Fruit fly (Drosophila melanogaster) whole organism, embryonic: ENCODE data around the gene odd.

ENCODE experiments used
- Asciz ChIP-seq: fragments of 200-800 bp; sonication (Bioruptor generic); optimal IDR thresholded peaks from 2 replicates; lab custom pipeline; 2017; ENCODE audit warnings: missing biosample characterization, mild to moderate bottlenecking, missing genetic modification characterization, missing genetic modification reagents
- Bdp1 ChIP-seq: fragments of 200-800 bp; sonication (Bioruptor generic); optimal IDR thresholded peaks from 3 replicates; lab custom pipeline; 2016; ENCODE audit warnings: missing biosample characterization, missing genetic modification characterization
- BtbVII ChIP-seq: fragments of 200-800 bp; sonication (Bioruptor generic); optimal IDR thresholded peaks from 3 replicates; lab custom pipeline; 2017; ENCODE audit warnings: missing biosample characterization, mild to moderate bottlenecking, missing genetic modification characterization
- CG10979 ChIP-seq: fragments of 200-800 bp; sonication (Bioruptor generic); optimal IDR thresholded peaks from 2 replicates; lab custom pipeline; 2018; ENCODE audit warnings: missing biosample characterization, mild to moderate bottlenecking, missing genetic modification characterization, moderate library complexity
- CG11093 ChIP-seq: fragments of 200-800 bp; sonication (Bioruptor generic); IDR thresholded peaks from 3 replicates; pipeline ENCODE4 v1.3.6; 2022; ENCODE audit warnings: missing biosample characterization, missing genetic modification characterization
- CG11696 ChIP-seq: fragments of 200-800 bp; sonication (Bioruptor generic); IDR thresholded peaks from 2 replicates; pipeline ENCODE4 v1.3.6; 2022; ENCODE audit warnings: missing biosample characterization, missing genetic modification characterization
- CG12299 ChIP-seq: fragments of 200-800 bp; sonication (Bioruptor generic); optimal IDR thresholded peaks from 2 replicates; lab custom pipeline; 2018; ENCODE audit warnings: missing biosample characterization, mild to moderate bottlenecking, missing genetic modification characterization
- CG15269 ChIP-seq: fragments of 200-800 bp; sonication (Bioruptor generic); optimal IDR thresholded peaks from 2 replicates; lab custom pipeline; 2018; ENCODE audit warnings: missing biosample characterization, mild to moderate bottlenecking, missing genetic modification characterization, moderate library complexity
- CG15696 ChIP-seq: fragments of 200-800 bp; sonication (Bioruptor generic); optimal IDR thresholded peaks from 2 replicates; lab custom pipeline; 2019; ENCODE audit warnings: missing biosample characterization, mild to moderate bottlenecking, missing genetic modification characterization, moderate library complexity
- CG1603 ChIP-seq: fragments of 200-800 bp; sonication (Bioruptor generic); optimal IDR thresholded peaks from 2 replicates; lab custom pipeline; 2019; ENCODE audit warnings: missing biosample characterization, mild to moderate bottlenecking, missing genetic modification characterization, moderate library complexity
- CG17612 ChIP-seq: fragments of 200-800 bp; sonication (Bioruptor generic); IDR thresholded peaks from 2 replicates; pipeline ENCODE4 v1.3.6; 2022; ENCODE audit warnings: missing biosample characterization, missing genetic modification characterization
- CG17829 ChIP-seq: fragments of 200-800 bp; optimal IDR thresholded peaks from 2 replicates; lab custom pipeline; 2019; ENCODE audit warnings: missing biosample characterization, mild to moderate bottlenecking, missing genetic modification characterization, moderate library complexity
- CG2199 ChIP-seq: fragments of 200-800 bp; sonication (Bioruptor generic); IDR thresholded peaks from 3 replicates; pipeline ENCODE4 v1.3.6; 2022; ENCODE audit warnings: missing biosample characterization, missing genetic modification characterization
- CG3281 ChIP-seq: fragments of 200-800 bp; sonication (Bioruptor generic); optimal IDR thresholded peaks from 3 replicates; lab custom pipeline; 2017; ENCODE audit warnings: missing biosample characterization, mild to moderate bottlenecking, missing genetic modification characterization
- CG34376 ChIP-seq: fragments of 200-800 bp; sonication (Bioruptor generic); optimal IDR thresholded peaks from 2 replicates; lab custom pipeline; 2018; ENCODE audit warnings: missing biosample characterization, mild to moderate bottlenecking, missing genetic modification characterization
- CG43689 ChIP-seq: fragments of 200-800 bp; sonication (Bioruptor generic); IDR thresholded peaks from 2 replicates; pipeline ENCODE4 v1.3.6; 2022; ENCODE audit warnings: missing biosample characterization, missing genetic modification characterization
- CG5953 ChIP-seq: fragments of 200-800 bp; sonication (Bioruptor generic); IDR thresholded peaks from 2 replicates; pipeline ENCODE4 v1.3.6; 2022; ENCODE audit warnings: missing biosample characterization, missing genetic modification characterization
- CG7745 ChIP-seq: fragments of 200-800 bp; sonication (Bioruptor generic); optimal IDR thresholded peaks from 2 replicates; lab custom pipeline; 2018; ENCODE audit warnings: missing biosample characterization, mild to moderate bottlenecking, missing genetic modification characterization, moderate library complexity
- CG7987 ChIP-seq: fragments of 200-800 bp; sonication (Bioruptor generic); optimal IDR thresholded peaks from 2 replicates; lab custom pipeline; 2018; ENCODE audit warnings: missing biosample characterization, mild to moderate bottlenecking, missing genetic modification characterization, moderate library complexity
- CG8089 ChIP-seq: fragments of 200-800 bp; sonication (Bioruptor generic); optimal IDR thresholded peaks from 3 replicates; lab custom pipeline; 2016; ENCODE audit warnings: missing biosample characterization, missing genetic modification characterization
- CG9437 ChIP-seq: fragments of 200-800 bp; sonication (Bioruptor generic); optimal IDR thresholded peaks from 2 replicates; lab custom pipeline; 2018; ENCODE audit warnings: missing biosample characterization, mild to moderate bottlenecking, missing genetic modification characterization
- CG9727 ChIP-seq: fragments of 200-800 bp; sonication (Bioruptor generic); optimal IDR thresholded peaks from 3 replicates; lab custom pipeline; 2017; ENCODE audit warnings: missing biosample characterization, mild to moderate bottlenecking, missing genetic modification characterization
- CG9932 ChIP-seq: fragments of 200-800 bp; sonication (Bioruptor generic); IDR thresholded peaks from 2 replicates; pipeline ENCODE4 v1.3.6; 2022; ENCODE audit warnings: missing biosample characterization, missing genetic modification characterization
- Dek ChIP-seq: fragments of 200-800 bp; sonication (Bioruptor generic); optimal IDR thresholded peaks from 3 replicates; lab custom pipeline; 2019; ENCODE audit warnings: missing biosample characterization, mild to moderate bottlenecking, missing genetic modification characterization, moderate library complexity
- Dfd ChIP-seq, 2 experiments: fragments of >200 bp; optimal IDR thresholded peaks; 2 replicates each; lab custom pipeline; 2017; ENCODE audit warnings: missing biosample characterization in 2 of 2, missing genetic modification characterization in 2 of 2
- Doc2 ChIP-seq: fragments of 200-800 bp; sonication (Bioruptor generic); IDR thresholded peaks from 2 replicates; pipeline ENCODE4 v1.3.6; 2022; ENCODE audit warnings: missing biosample characterization, missing genetic modification characterization
- Doc3 ChIP-seq: fragments of 200-800 bp; sonication (Bioruptor generic); IDR thresholded peaks from 3 replicates; pipeline ENCODE4 v1.3.6; 2022; ENCODE audit warnings: missing biosample characterization, missing genetic modification characterization; ENCODE audit not compliant: partially characterized antibody
- Gug ChIP-seq: fragments of 200-800 bp; sonication (Bioruptor generic); IDR thresholded peaks from 4 replicates; pipeline ENCODE4 v1.3.6; 2022; ENCODE audit warnings: missing biosample characterization, missing genetic modification characterization
- H15 ChIP-seq: fragments of 200-800 bp; sonication (Bioruptor generic); IDR thresholded peaks from 3 replicates; pipeline ENCODE4 v1.3.6; 2022; ENCODE audit warnings: missing biosample characterization, missing genetic modification characterization
- HLH4C ChIP-seq: fragments of 200-800 bp; sonication (Bioruptor generic); IDR thresholded peaks from 3 replicates; pipeline ENCODE4 v1.3.6; 2022; ENCODE audit warnings: missing biosample characterization, missing genetic modification characterization; ENCODE audit not compliant: partially characterized antibody
- Jarid2 ChIP-seq: fragments of 200-800 bp; sonication (Bioruptor generic); optimal IDR thresholded peaks from 3 replicates; lab custom pipeline; 2017; ENCODE audit warnings: mild to moderate bottlenecking, missing biosample characterization, missing genetic modification reagents, missing genetic modification characterization
- Mad ChIP-seq: fragments of 200-800 bp; sonication (Bioruptor generic); optimal IDR thresholded peaks from 2 replicates; lab custom pipeline; 2016; ENCODE audit warnings: missing biosample characterization, missing genetic modification characterization
- Meics ChIP-seq: fragments of 200-800 bp; sonication (Bioruptor generic); optimal IDR thresholded peaks from 2 replicates; lab custom pipeline; 2017; ENCODE audit warnings: missing biosample characterization, mild to moderate bottlenecking, missing genetic modification characterization
- Opbp ChIP-seq: fragments of 200-800 bp; sonication (Bioruptor generic); IDR thresholded peaks from 3 replicates; pipeline ENCODE4 v1.3.6; 2022; ENCODE audit warnings: missing biosample characterization, missing genetic modification characterization; ENCODE audit not compliant: partially characterized antibody
- Xbp1 ChIP-seq: fragments of 200-800 bp; sonication (Bioruptor generic); optimal IDR thresholded peaks from 3 replicates; lab custom pipeline; 2016; ENCODE audit warnings: missing biosample characterization, mild to moderate bottlenecking, missing genetic modification characterization
- ato ChIP-seq: fragments of 200-800 bp; sonication (Bioruptor generic); IDR thresholded peaks from 2 replicates; pipeline ENCODE4 v1.3.6; 2022; ENCODE audit warnings: missing biosample characterization, missing genetic modification characterization; ENCODE audit not compliant: partially characterized antibody
- bbx ChIP-seq: fragments of 200-800 bp; sonication (Bioruptor generic); IDR thresholded peaks from 2 replicates; pipeline ENCODE4 v1.3.6; 2022; ENCODE audit warnings: missing biosample characterization, missing genetic modification characterization; ENCODE audit not compliant: partially characterized antibody
- dan ChIP-seq: fragments of 200-800 bp; sonication (Bioruptor generic); IDR thresholded peaks from 2 replicates; pipeline ENCODE4 v1.3.6; 2022; ENCODE audit warnings: missing biosample characterization, missing genetic modification characterization
- dati ChIP-seq: fragments of 200-800 bp; sonication (Bioruptor generic); IDR thresholded peaks from 2 replicates; pipeline ENCODE4 v1.3.6; 2022; ENCODE audit warnings: missing biosample characterization, missing genetic modification characterization
- eve ChIP-seq, 2 experiments: fragments of >200 bp; optimal IDR thresholded peaks; 2 replicates each; lab custom pipeline; 2017; ENCODE audit warnings: missing biosample characterization in 2 of 2, missing genetic modification characterization in 2 of 2
- fru ChIP-seq: fragments of >200 bp; optimal IDR thresholded peaks from 2 replicates; lab custom pipeline; 2017
- gsb ChIP-seq: fragments of 200-800 bp; sonication (Bioruptor generic); IDR thresholded peaks from 2 replicates; pipeline ENCODE4 v1.3.6; 2022; ENCODE audit warnings: missing biosample characterization, missing genetic modification characterization
- oc ChIP-seq: fragments of 200-800 bp; sonication (Bioruptor generic); optimal IDR thresholded peaks from 2 replicates; lab custom pipeline; 2018; ENCODE audit warnings: missing biosample characterization, mild to moderate bottlenecking, missing genetic modification characterization, moderate library complexity
- pnt ChIP-seq: fragments of 200-800 bp; sonication (Bioruptor generic); optimal IDR thresholded peaks from 3 replicates; lab custom pipeline; 2016; ENCODE audit warnings: missing biosample characterization, missing genetic modification characterization
- salm ChIP-seq: fragments of 200-800 bp; sonication (Bioruptor generic); optimal IDR thresholded peaks from 2 replicates; lab custom pipeline; 2018; ENCODE audit warnings: missing biosample characterization, mild to moderate bottlenecking, missing genetic modification characterization
- sima ChIP-seq: fragments of 200-800 bp; sonication (Bioruptor generic); optimal IDR thresholded peaks from 2 replicates; lab custom pipeline; 2016; ENCODE audit warnings: missing biosample characterization, missing genetic modification characterization
- tgo ChIP-seq: fragments of 200-800 bp; sonication (Bioruptor generic); IDR thresholded peaks from 3 replicates; pipeline ENCODE4 v1.3.6; 2022; ENCODE audit warnings: missing biosample characterization, missing genetic modification characterization
- trh ChIP-seq: fragments of 200-800 bp; sonication (Bioruptor generic); optimal IDR thresholded peaks from 2 replicates; lab custom pipeline; 2016; ENCODE audit warnings: missing biosample characterization, missing genetic modification characterization
- vnd ChIP-seq: fragments of 200-800 bp; sonication (Bioruptor generic); IDR thresholded peaks from 3 replicates; pipeline ENCODE4 v1.3.6; 2022; ENCODE audit warnings: missing biosample characterization, missing genetic modification characterization; ENCODE audit not compliant: partially characterized antibody
- vvl ChIP-seq: fragments of 200-800 bp; sonication (Bioruptor generic); IDR thresholded peaks from 2 replicates; pipeline ENCODE4 v1.3.6; 2022; ENCODE audit warnings: missing biosample characterization, missing genetic modification characterization
- wek ChIP-seq: fragments of 200-800 bp; sonication (Bioruptor generic); optimal IDR thresholded peaks from 3 replicates; lab custom pipeline; 2018; ENCODE audit warnings: missing biosample characterization, mild to moderate bottlenecking, missing genetic modification characterization, moderate library complexity

The odd gene

dm6 chr2L:3573907-3574306, 32.6 kb downstream of the odd start (continued):
- TF ChIP-seq Mad (GFP tag; lab: Kevin White, UChicago), result peak; percentile 37
- TF ChIP-seq Gug (GFP tag; lab: Robert Waterston, UW), result peak; percentile 78; the same call in 3 of the 4 replicates
- TF ChIP-seq CG3281 (GFP tag; lab: Kevin White, UChicago), result no peak
- peak; percentile 72 for TF ChIP-seq CG15269
- TF ChIP-seq CG34376 (GFP tag; lab: Kevin White, UChicago), result no peak
- TF ChIP-seq Doc2 (GFP tag; lab: Robert Waterston, UW), result no peak
- no peak for TF ChIP-seq HLH4C (GFP tag; lab: Robert Waterston, UW)
- peak; percentile 57 for TF ChIP-seq Bdp1 (GFP tag; lab: Kevin White, UChicago)
- TF ChIP-seq CG11696, result peak; percentile 50
- peak; percentile 82 for TF ChIP-seq H15
- no peak for TF ChIP-seq Doc3 (GFP tag; lab: Robert Waterston, UW)
- TF ChIP-seq BtbVII (GFP tag; lab: Kevin White, UChicago), result no peak
- TF ChIP-seq oc (tag; lab: Kevin White, UChicago), result peak; percentile 69
- TF ChIP-seq gsb (GFP tag; lab: Robert Waterston, UW), result peak; percentile 16; the same call in 1 of the 2 replicates
- no peak for TF ChIP-seq vnd (GFP tag; lab: Robert Waterston, UW)
- TF ChIP-seq CG17612 (GFP tag; lab: Robert Waterston, UW), result no peak; the same call in 1 of the 2 replicates
- no peak for TF ChIP-seq CG7987 (GFP tag; lab: Kevin White, UChicago)
- no peak for TF ChIP-seq CG5953 (GFP tag; lab: Robert Waterston, UW)
- TF ChIP-seq sima (GFP tag; lab: Kevin White, UChicago), result no peak
- peak; percentile 66; the same call in 1 of the 2 replicates for TF ChIP-seq dati (GFP tag; lab: Robert Waterston, UW)
- TF ChIP-seq CG1603, result peak; percentile 95
- TF ChIP-seq CG10979 (tag; lab: Kevin White, UChicago), result peak; percentile 90
- peak; percentile 68; the same call in 1 of the 3 replicates for TF ChIP-seq CG11093 (GFP tag; lab: Robert Waterston, UW)
- TF ChIP-seq tgo (GFP tag; lab: Robert Waterston, UW), result peak; percentile 71
- TF ChIP-seq Xbp1, result peak; percentile 79
- TF ChIP-seq bbx (GFP tag; lab: Robert Waterston, UW), result no peak
- no peak for TF ChIP-seq CG7745 (tag; lab: Kevin White, UChicago)
- TF ChIP-seq Jarid2 (GFP tag; lab: Kevin White, UChicago), result peak; percentile 26
- no peak for TF ChIP-seq ato
- no peak for TF ChIP-seq fru (lab: Kevin White, UChicago)
- peak; percentile 79 for TF ChIP-seq CG8089 (GFP tag; lab: Kevin White, UChicago)
- peak; percentile 29 for TF ChIP-seq CG9437 (GFP tag; lab: Kevin White, UChicago)
- TF ChIP-seq salm (tag; lab: Kevin White, UChicago), result peak; percentile 76
- peak; percentile 25 for TF ChIP-seq Dek (tag; lab: Kevin White, UChicago)
- no peak for TF ChIP-seq Opbp
- TF ChIP-seq CG2199 (GFP tag; lab: Robert Waterston, UW), result peak; percentile 78; the same call in 1 of the 3 replicates
- TF ChIP-seq Meics (GFP tag; lab: Kevin White, UChicago), result no peak
- peak; percentile 91 for TF ChIP-seq vvl (GFP tag; lab: Robert Waterston, UW)
- peak; percentile 48 for TF ChIP-seq Asciz (GFP tag; lab: Kevin White, UChicago)
- peak; percentile 49 for TF ChIP-seq CG12299
- TF ChIP-seq Dfd (GFP tag; optimal IDR thresholded peaks at IDR 0.05; lab: Kevin White, UChicago), result no peak
- no peak for TF ChIP-seq CG9932 (GFP tag; lab: Robert Waterston, UW)
- TF ChIP-seq dan, result peak; percentile 59; the same call in 1 of the 2 replicates
- TF ChIP-seq CG17829, result peak; percentile 85
- TF ChIP-seq trh, result no peak
- TF ChIP-seq CG15696, result peak; percentile 78
- peak; percentile 73 for TF ChIP-seq CG9727
- TF ChIP-seq eve (GFP tag; optimal IDR thresholded peaks at IDR 0.05; lab: Kevin White, UChicago), result no peak
- TF ChIP-seq wek (GFP tag; lab: Kevin White, UChicago), result peak; percentile 54
- 0 out of 2 replicates have a peak, but pooled peaks have one; percentile 20 for TF ChIP-seq CG43689 (GFP tag; lab: Robert Waterston, UW)
- TF ChIP-seq pnt (GFP tag; lab: Kevin White, UChicago), result peak; percentile 82
